Fruit fly (Drosophila melanogaster) whole organism, prepupa: ENCODE results near the gene REPTOR.

Experiments
- Blimp-1 ChIP-seq: fragments of 200-800 bp; sonication (Bioruptor generic); optimal IDR thresholded peaks from 3 replicates; lab custom pipeline; 2017; ENCODE audit warnings: missing biosample characterization, missing genetic modification characterization, mild to moderate bottlenecking, moderate library complexity, missing genetic modification reagents
- CG10631 ChIP-seq: fragments of 200-800 bp; sonication (Bioruptor generic); optimal IDR thresholded peaks from 2 replicates; lab custom pipeline; 2016; ENCODE audit warnings: missing biosample characterization, missing genetic modification characterization
- CG10669 ChIP-seq: fragments of 200-800 bp; sonication (Bioruptor generic); optimal IDR thresholded peaks from 3 replicates; lab custom pipeline; 2018; ENCODE audit warnings: missing biosample characterization, mild to moderate bottlenecking, missing genetic modification characterization, moderate library complexity
- CG11294 ChIP-seq: fragments of 200-800 bp; sonication (Bioruptor generic); IDR thresholded peaks from 2 replicates; pipeline ENCODE4 v1.3.6; 2022; ENCODE audit warnings: missing biosample characterization, missing genetic modification characterization
- CG11762 ChIP-seq: fragments of 200-800 bp; sonication (Bioruptor generic); optimal IDR thresholded peaks from 3 replicates; lab custom pipeline; 2016; ENCODE audit warnings: missing biosample characterization, missing genetic modification characterization; ENCODE audit not compliant: insufficient read depth
- CG11902 ChIP-seq: fragments of 200-800 bp; sonication (Bioruptor generic); optimal IDR thresholded peaks from 3 replicates; lab custom pipeline; 2016; ENCODE audit warnings: missing biosample characterization, missing genetic modification characterization
- CG15336 ChIP-seq: fragments of 200-800 bp; sonication (Bioruptor generic); IDR thresholded peaks from 2 replicates; pipeline ENCODE4 v1.3.6; 2022; ENCODE audit warnings: missing biosample characterization, missing genetic modification characterization
- CG16779 ChIP-seq: fragments of 200-800 bp; sonication (Bioruptor generic); optimal IDR thresholded peaks from 3 replicates; lab custom pipeline; 2017; ENCODE audit warnings: missing biosample characterization, mild to moderate bottlenecking, missing genetic modification characterization
- CG3032 ChIP-seq: fragments of 200-800 bp; optimal IDR thresholded peaks from 2 replicates; lab custom pipeline; 2019; ENCODE audit warnings: missing biosample characterization, mild to moderate bottlenecking, missing genetic modification characterization, moderate library complexity
- CG31627 ChIP-seq: fragments of 200-800 bp; sonication (Bioruptor generic); optimal IDR thresholded peaks from 3 replicates; lab custom pipeline; 2016; ENCODE audit warnings: missing biosample characterization, missing genetic modification characterization
- CG34406 ChIP-seq: fragments of 200-800 bp; sonication (Bioruptor generic); optimal IDR thresholded peaks from 3 replicates; lab custom pipeline; 2016; ENCODE audit warnings: missing biosample characterization, missing genetic modification characterization
- CG3919 ChIP-seq: fragments of 200-800 bp; sonication (Bioruptor generic); optimal IDR thresholded peaks from 3 replicates; lab custom pipeline; 2016; ENCODE audit warnings: missing biosample characterization, missing genetic modification characterization
- CG4318 ChIP-seq: fragments of 200-800 bp; sonication (Bioruptor generic); optimal IDR thresholded peaks from 3 replicates; lab custom pipeline; 2017; ENCODE audit warnings: missing biosample characterization, mild to moderate bottlenecking, missing genetic modification characterization
- CG6163 ChIP-seq: fragments of 200-800 bp; sonication (Bioruptor generic); IDR thresholded peaks from 3 replicates; pipeline ENCODE4 v1.3.6; 2022; ENCODE audit warnings: missing biosample characterization, missing genetic modification characterization
- CG6276 ChIP-seq: fragments of 200-800 bp; sonication (Bioruptor generic); optimal IDR thresholded peaks from 2 replicates; lab custom pipeline; 2017; ENCODE audit warnings: missing biosample characterization, mild to moderate bottlenecking, missing genetic modification characterization
- CG6792 ChIP-seq: fragments of 200-800 bp; sonication (Bioruptor generic); optimal IDR thresholded peaks from 3 replicates; lab custom pipeline; 2016; ENCODE audit warnings: missing biosample characterization, missing genetic modification characterization
- CG6854 ChIP-seq: fragments of 200-800 bp; sonication (Bioruptor generic); optimal IDR thresholded peaks from 2 replicates; lab custom pipeline; 2017; ENCODE audit warnings: missing biosample characterization, mild to moderate bottlenecking, missing genetic modification characterization
- CG7368 ChIP-seq: fragments of 200-800 bp; sonication (Bioruptor generic); optimal IDR thresholded peaks from 3 replicates; lab custom pipeline; 2016; ENCODE audit warnings: missing biosample characterization, missing genetic modification characterization
- CG8119 ChIP-seq: fragments of 200-800 bp; sonication (Bioruptor generic); IDR thresholded peaks from 3 replicates; pipeline ENCODE4 v1.3.6; 2022; ENCODE audit warnings: missing biosample characterization, missing genetic modification characterization
- CG8632 ChIP-seq: fragments of 200-800 bp; sonication (Bioruptor generic); optimal IDR thresholded peaks from 3 replicates; lab custom pipeline; 2016; ENCODE audit warnings: missing biosample characterization, missing genetic modification characterization
- CG9139 ChIP-seq: fragments of 200-800 bp; sonication (Bioruptor generic); optimal IDR thresholded peaks from 3 replicates; lab custom pipeline; 2017; ENCODE audit warnings: missing biosample characterization, mild to moderate bottlenecking, missing genetic modification characterization
- Eip78C ChIP-seq: fragments of 200-800 bp; sonication (Bioruptor generic); peaks from one replicate; lab custom pipeline; 2016; ENCODE audit warnings: missing biosample characterization, missing genetic modification characterization
- Eip93F ChIP-seq: fragments of 200-800 bp; sonication (Bioruptor generic); optimal IDR thresholded peaks from 2 replicates; lab custom pipeline; 2016; ENCODE audit warnings: missing biosample characterization, mild to moderate bottlenecking, missing genetic modification characterization
- Ets21C ChIP-seq: fragments of 200-800 bp; sonication (Bioruptor generic); optimal IDR thresholded peaks from 3 replicates; lab custom pipeline; 2016; ENCODE audit warnings: missing biosample characterization, missing genetic modification characterization
- Ets96B ChIP-seq: fragments of 200-800 bp; optimal IDR thresholded peaks from 2 replicates; lab custom pipeline; 2019; ENCODE audit warnings: missing biosample characterization, mild to moderate bottlenecking, missing genetic modification characterization, moderate library complexity
- Gug ChIP-seq: fragments of 200-800 bp; sonication (Bioruptor generic); IDR thresholded peaks from 2 replicates; pipeline ENCODE4 v1.3.6; 2022; ENCODE audit warnings: missing biosample characterization, missing genetic modification characterization
- Hr38 ChIP-seq: sonication (Bioruptor generic); optimal IDR thresholded peaks from 2 replicates; lab custom pipeline; 2016; ENCODE audit warnings: missing biosample characterization, missing genetic modification characterization
- Hr39 ChIP-seq: fragments of 200-800 bp; sonication (Bioruptor generic); optimal IDR thresholded peaks from 2 replicates; lab custom pipeline; 2016; ENCODE audit warnings: missing biosample characterization, missing genetic modification characterization
- Hr4 ChIP-seq: fragments of 200-800 bp; sonication (Bioruptor generic); optimal IDR thresholded peaks from 3 replicates; lab custom pipeline; 2016; ENCODE audit warnings: missing biosample characterization, missing genetic modification characterization
- Lpt ChIP-seq: fragments of 200-800 bp; sonication (Bioruptor generic); optimal IDR thresholded peaks from 3 replicates; lab custom pipeline; 2016; ENCODE audit warnings: missing biosample characterization, missing genetic modification characterization
- Met ChIP-seq: fragments of 200-800 bp; sonication (Bioruptor generic); optimal IDR thresholded peaks from 3 replicates; lab custom pipeline; 2016; ENCODE audit warnings: missing biosample characterization, missing genetic modification characterization
- OdsH ChIP-seq: fragments of 200-800 bp; sonication (Bioruptor generic); optimal IDR thresholded peaks from 3 replicates; lab custom pipeline; 2016; ENCODE audit warnings: missing biosample characterization, missing genetic modification characterization
- Smox ChIP-seq: fragments of 200-800 bp; sonication (Bioruptor generic); optimal IDR thresholded peaks from 3 replicates; lab custom pipeline; 2016; ENCODE audit warnings: missing biosample characterization, missing genetic modification characterization
- Sox102F ChIP-seq: fragments of 200-800 bp; sonication (Bioruptor generic); optimal IDR thresholded peaks from 2 replicates; lab custom pipeline; 2016; ENCODE audit warnings: missing biosample characterization, mild to moderate bottlenecking, missing genetic modification characterization
- Sox14 ChIP-seq: fragments of 200-800 bp; sonication (Bioruptor generic); optimal IDR thresholded peaks from 3 replicates; lab custom pipeline; 2016; ENCODE audit warnings: missing biosample characterization, missing genetic modification characterization
- Sox15 ChIP-seq: fragments of 200-800 bp; sonication (Bioruptor generic); optimal IDR thresholded peaks from 3 replicates; lab custom pipeline; 2016; ENCODE audit warnings: missing biosample characterization, missing genetic modification characterization
- achi ChIP-seq: fragments of 200-800 bp; sonication (Bioruptor generic); optimal IDR thresholded peaks from 3 replicates; lab custom pipeline; 2016; ENCODE audit warnings: missing biosample characterization, missing genetic modification characterization
- acj6 ChIP-seq: fragments of 200-800 bp; sonication (Bioruptor generic); optimal IDR thresholded peaks from 3 replicates; lab custom pipeline; 2016; ENCODE audit warnings: missing biosample characterization, missing genetic modification characterization
- cyc ChIP-seq: fragments of 200-800 bp; sonication (Bioruptor generic); optimal IDR thresholded peaks from 3 replicates; lab custom pipeline; 2016; ENCODE audit warnings: missing biosample characterization, missing genetic modification characterization
- dac ChIP-seq: fragments of 200-800 bp; sonication (Bioruptor generic); optimal IDR thresholded peaks from 2 replicates; lab custom pipeline; 2017; ENCODE audit warnings: missing biosample characterization, mild to moderate bottlenecking, missing genetic modification characterization
- dsx ChIP-seq: fragments of 200-800 bp; optimal IDR thresholded peaks from 3 replicates; lab custom pipeline; 2019; ENCODE audit warnings: missing biosample characterization, mild to moderate bottlenecking, missing genetic modification characterization, moderate library complexity; ENCODE audit not compliant: poor library complexity, severe bottlenecking
- eg ChIP-seq: fragments of 200-800 bp; sonication (Bioruptor generic); IDR thresholded peaks from 3 replicates; pipeline ENCODE4 v1.3.6; 2022; ENCODE audit warnings: missing biosample characterization, missing genetic modification characterization
- esn ChIP-seq: fragments of 200-800 bp; sonication (Bioruptor generic); optimal IDR thresholded peaks from 2 replicates; lab custom pipeline; 2016; ENCODE audit warnings: missing biosample characterization, mild to moderate bottlenecking, missing genetic modification characterization, moderate library complexity
- fd59A ChIP-seq: fragments of 200-800 bp; sonication (Bioruptor generic); optimal IDR thresholded peaks from 2 replicates; lab custom pipeline; 2017; ENCODE audit warnings: missing biosample characterization, mild to moderate bottlenecking, missing genetic modification characterization, missing genetic modification reagents
- fkh ChIP-seq: fragments of 200-800 bp; sonication (Bioruptor generic); optimal IDR thresholded peaks from 3 replicates; lab custom pipeline; 2017; ENCODE audit warnings: missing biosample characterization, mild to moderate bottlenecking, missing genetic modification characterization, moderate library complexity
- lz ChIP-seq: fragments of 200-800 bp; sonication (Bioruptor generic); optimal IDR thresholded peaks from 3 replicates; lab custom pipeline; 2016; ENCODE audit warnings: missing biosample characterization, missing genetic modification characterization
- net ChIP-seq: fragments of 200-800 bp; sonication (Bioruptor generic); optimal IDR thresholded peaks from 3 replicates; lab custom pipeline; 2016; ENCODE audit warnings: missing biosample characterization, missing genetic modification characterization
- pdm3 ChIP-seq: fragments of 200-800 bp; sonication (Bioruptor generic); optimal IDR thresholded peaks from 3 replicates; lab custom pipeline; 2016; ENCODE audit warnings: missing biosample characterization, missing genetic modification characterization
- salr ChIP-seq, 2 experiments: fragments of 200-800 bp; sonication (Bioruptor generic); optimal IDR thresholded peaks; 3 replicates each; lab custom pipeline; 2016 to 2018; ENCODE audit warnings: missing biosample characterization in 2 of 2, missing genetic modification characterization in 2 of 2, mild to moderate bottlenecking in 1 of 2
- ss ChIP-seq, 2 experiments: fragments of 200-800 bp; sonication (Bioruptor generic); optimal IDR thresholded peaks; 2 replicates in 1 of 2; 3 replicates in 1 of 2; lab custom pipeline; 2017 to 2018; ENCODE audit warnings: mild to moderate bottlenecking in 2 of 2, missing biosample characterization in 2 of 2, missing genetic modification characterization in 2 of 2, moderate library complexity in 1 of 2
- svp ChIP-seq: fragments of 200-800 bp; sonication (Bioruptor generic); peaks from one replicate; lab custom pipeline; 2016; ENCODE audit warnings: missing biosample characterization, missing genetic modification characterization
- topi ChIP-seq: fragments of 200-800 bp; sonication (Bioruptor generic); optimal IDR thresholded peaks from 3 replicates; lab custom pipeline; 2016; ENCODE audit warnings: missing biosample characterization, missing genetic modification characterization
- vri ChIP-seq: fragments of 200-800 bp; sonication (Bioruptor generic); optimal IDR thresholded peaks from 3 replicates; lab custom pipeline; 2016; ENCODE audit warnings: missing biosample characterization, mild to moderate bottlenecking, missing genetic modification characterization

Gene REPTOR

dm6 chr3R:24557020-24557465 is 25.6 kb downstream of the REPTOR start:
- TF ChIP-seq pdm3 (GFP tag; lab: Kevin White, UChicago) (no peak), CG7368 (no peak), CG16779 (no peak), Lpt (GFP tag; lab: Kevin White, UChicago) (no peak), dac (GFP tag; lab: Kevin White, UChicago) (no peak), CG11762 (GFP tag; lab: Kevin White, UChicago) (no peak), acj6 (peak; percentile 44), Ets21C (GFP tag; lab: Kevin White, UChicago) (peak; percentile 13), salr (GFP tag; optimal IDR thresholded peaks at IDR 0.05; lab: Kevin White, UChicago) (no peak), CG3919 (no peak), CG15336 (GFP tag; lab: Robert Waterston, UW) (no peak), CG6163 (GFP tag; lab: Robert Waterston, UW) (no peak), eg (GFP tag; lab: Robert Waterston, UW) (no peak), Smox (GFP tag; lab: Kevin White, UChicago) (no peak), CG6792 (GFP tag; lab: Kevin White, UChicago) (peak; percentile 4), CG8632 (GFP tag; lab: Kevin White, UChicago) (no peak), ss (GFP tag; optimal IDR thresholded peaks at IDR 0.05; lab: Kevin White, UChicago) (no peak), CG10669 (GFP tag; lab: Kevin White, UChicago) (no peak), fd59A (GFP tag; lab: Kevin White, UChicago) (no peak), topi (GFP tag; lab: Kevin White, UChicago) (peak; percentile 72), Blimp-1 (no peak), Hr39 (GFP tag; lab: Kevin White, UChicago) (peak; percentile 75), fkh (no peak), Gug (no peak), achi (no peak), Hr38 (GFP tag; lab: Kevin White, UChicago) (no peak), CG11294 (GFP tag; lab: Robert Waterston, UW) (no peak), Ets96B (tag; lab: Kevin White, UChicago) (no peak), esn (GFP tag; lab: Kevin White, UChicago) (peak; percentile 56), CG11902 (GFP tag; lab: Kevin White, UChicago) (peak; percentile 12), CG3032 (tag; lab: Kevin White, UChicago) (peak; percentile 1), lz (GFP tag; lab: Kevin White, UChicago) (peak; percentile 56), CG4318 (GFP tag; lab: Kevin White, UChicago) (no peak), Eip78C (GFP tag; lab: Kevin White, UChicago) (peak; percentile 81), CG6276 (GFP tag; lab: Kevin White, UChicago) (no peak), CG34406 (GFP tag; lab: Kevin White, UChicago) (no peak), Hr4 (GFP tag; lab: Kevin White, UChicago) (peak; percentile 25), Sox102F (GFP tag; lab: Kevin White, UChicago) (no peak), cyc (GFP tag; lab: Kevin White, UChicago) (peak; percentile 67), CG8119 (GFP tag; lab: Robert Waterston, UW) (no peak), vri (GFP tag; lab: Kevin White, UChicago) (peak; percentile 45), net (GFP tag; lab: Kevin White, UChicago) (no peak), Met (GFP tag; lab: Kevin White, UChicago) (peak; percentile 63), CG31627 (GFP tag; lab: Kevin White, UChicago) (peak; percentile 79), Eip93F (no peak), Sox15 (no peak), CG9139 (GFP tag; lab: Kevin White, UChicago) (peak; percentile 52), svp (GFP tag; lab: Kevin White, UChicago) (peak; percentile 89), CG10631 (GFP tag; lab: Kevin White, UChicago) (no peak), CG6854 (GFP tag; lab: Kevin White, UChicago) (peak; percentile 19), OdsH (GFP tag; lab: Kevin White, UChicago) (peak; percentile 48), dsx (GFP tag; lab: Kevin White, UChicago) (no peak), Sox14 (GFP tag; lab: Kevin White, UChicago) (peak; percentile 51)
